Fruit fly (Drosophila melanogaster) whole organism, pupa: ENCODE data around the gene IntS10.

ENCODE experiments used
- CG12605 ChIP-seq: fragments of 200-800 bp; sonication (Bioruptor generic); IDR thresholded peaks from 2 replicates; pipeline ENCODE4 v1.3.6; 2022; ENCODE audit warnings: missing biosample characterization, missing genetic modification characterization
- CG14655 ChIP-seq: fragments of 200-800 bp; sonication (Bioruptor generic); optimal IDR thresholded peaks from 3 replicates; lab custom pipeline; 2017; ENCODE audit warnings: mild to moderate bottlenecking, missing biosample characterization, missing genetic modification reagents, missing genetic modification characterization
- CG15710 ChIP-seq: fragments of 200-800 bp; sonication (Bioruptor generic); optimal IDR thresholded peaks from 2 replicates; lab custom pipeline; 2018; ENCODE audit warnings: missing biosample characterization, mild to moderate bottlenecking, missing genetic modification characterization, moderate library complexity
- CG17806 ChIP-seq: fragments of 200-800 bp; sonication (Bioruptor generic); optimal IDR thresholded peaks from 2 replicates; lab custom pipeline; 2018; ENCODE audit warnings: missing biosample characterization, mild to moderate bottlenecking, missing genetic modification characterization, moderate library complexity
- CG34367 ChIP-seq: fragments of 200-800 bp; sonication (Bioruptor generic); optimal IDR thresholded peaks from 2 replicates; lab custom pipeline; 2018; ENCODE audit warnings: missing biosample characterization, mild to moderate bottlenecking, missing genetic modification characterization
- CG9948 ChIP-seq: fragments of 200-800 bp; sonication (Bioruptor generic); optimal IDR thresholded peaks from 2 replicates; lab custom pipeline; 2018; ENCODE audit warnings: missing biosample characterization, mild to moderate bottlenecking, missing genetic modification characterization, moderate library complexity
- D1 ChIP-seq: fragments of 200-800 bp; sonication (Bioruptor generic); optimal IDR thresholded peaks from 2 replicates; lab custom pipeline; 2018; ENCODE audit warnings: missing biosample characterization, mild to moderate bottlenecking, missing genetic modification characterization, moderate library complexity
- EcR ChIP-seq: fragments of 200-800 bp; sonication (Bioruptor generic); optimal IDR thresholded peaks from 3 replicates; lab custom pipeline; 2019; ENCODE audit warnings: missing biosample characterization, missing genetic modification characterization, mild to moderate bottlenecking, moderate library complexity, missing genetic modification reagents
- Pif1A ChIP-seq: fragments of 200-800 bp; sonication (Bioruptor generic); optimal IDR thresholded peaks from 3 replicates; lab custom pipeline; 2016; ENCODE audit warnings: missing biosample characterization, missing genetic modification characterization
- Pif1B ChIP-seq: fragments of 200-800 bp; sonication (Bioruptor generic); optimal IDR thresholded peaks from 3 replicates; lab custom pipeline; 2016; ENCODE audit warnings: missing biosample characterization, missing genetic modification characterization
- Snoo ChIP-seq: fragments of 200-800 bp; sonication (Bioruptor generic); optimal IDR thresholded peaks from 3 replicates; lab custom pipeline; 2017; ENCODE audit warnings: missing biosample characterization, mild to moderate bottlenecking, missing genetic modification characterization, inconsistent platforms
- fd96Ca ChIP-seq: fragments of 200-800 bp; sonication (Bioruptor generic); IDR thresholded peaks from 3 replicates; pipeline ENCODE4 v1.3.6; 2022; ENCODE audit warnings: missing biosample characterization, missing genetic modification characterization
- rn ChIP-seq: fragments of 200-800 bp; sonication (Bioruptor generic); IDR thresholded peaks from 2 replicates; pipeline ENCODE4 v1.3.6; 2022; ENCODE audit warnings: missing biosample characterization, missing genetic modification characterization

DNA sequence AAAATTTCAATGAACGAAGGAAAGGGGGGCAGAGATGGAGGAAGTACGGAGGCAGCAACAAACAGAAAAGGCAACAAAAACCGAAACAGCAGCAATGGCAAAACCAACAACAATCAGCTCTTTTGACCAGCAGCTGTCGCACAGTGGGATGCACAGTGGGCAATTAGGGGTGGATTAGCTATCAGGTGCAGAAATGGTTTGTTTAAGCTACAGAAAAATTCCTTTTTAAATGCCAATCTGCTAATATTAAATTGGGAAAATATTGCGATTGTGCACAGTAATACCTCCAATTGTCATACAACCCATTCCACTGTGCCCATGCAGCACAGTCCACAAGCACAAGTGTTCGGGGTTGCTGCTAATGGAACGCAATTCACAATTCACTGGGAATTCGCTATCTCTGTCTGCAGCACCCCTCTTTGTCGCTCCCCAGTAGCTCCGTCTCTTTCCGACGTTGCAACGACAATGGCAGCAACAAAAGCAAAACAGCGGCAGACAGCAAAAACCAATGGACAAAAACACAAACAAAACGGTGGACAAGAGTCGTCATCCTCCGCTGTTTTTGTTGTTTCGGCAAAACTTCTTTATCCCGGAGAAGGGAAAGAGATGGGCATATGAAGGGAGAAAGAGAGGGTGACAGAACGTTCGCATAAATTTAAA lies 21.4 kb upstream of the IntS10 start:
- TF ChIP-seq rn (peak; percentile 98), CG12605 (GFP tag; lab: Robert Waterston, UW) (peak; percentile 97), Pif1B (GFP tag; lab: Kevin White, UChicago) (peak; percentile 99), CG34367 (peak; percentile 98), fd96Ca (GFP tag; lab: Robert Waterston, UW) (peak; percentile 99), Snoo (tag; lab: Kevin White, UChicago) (peak; percentile 97), CG14655 (GFP tag; lab: Kevin White, UChicago) (peak; percentile 93), CG9948 (tag; lab: Kevin White, UChicago) (peak; percentile 96), Pif1A (GFP tag; lab: Kevin White, UChicago) (peak; percentile 99), CG15710 (tag; lab: Kevin White, UChicago) (peak; percentile 97), CG17806 (tag; lab: Kevin White, UChicago) (peak; percentile 95), D1 (tag; lab: Kevin White, UChicago) (peak; percentile 74), EcR (GFP tag; lab: Kevin White, UChicago) (peak; percentile 70)
